Fruit fly (Drosophila melanogaster) whole organism, embryonic: Measurements from ENCODE around the gene Sec5.

Source experiments
- ATbp ChIP-seq: fragments of 200-800 bp; sonication (Bioruptor generic); optimal IDR thresholded peaks from 2 replicates; lab custom pipeline; 2017; ENCODE audit warnings: missing biosample characterization, mild to moderate bottlenecking, missing genetic modification characterization, missing genetic modification reagents
- Ada2b ChIP-seq: fragments of 200-800 bp; sonication (Bioruptor generic); IDR thresholded peaks from 2 replicates; pipeline ENCODE4 v1.3.6; 2022; ENCODE audit warnings: missing biosample characterization, missing genetic modification characterization
- BEAF-32 ChIP-seq: fragments of 200-800 bp; sonication (Bioruptor generic); optimal IDR thresholded peaks from 3 replicates; lab custom pipeline; 2017; ENCODE audit warnings: missing biosample characterization, missing genetic modification characterization, mild to moderate bottlenecking, moderate library complexity, missing genetic modification reagents
- Blimp-1 ChIP-seq: fragments of 200-800 bp; sonication (Bioruptor generic); optimal IDR thresholded peaks from 3 replicates; lab custom pipeline; 2018; ENCODE audit warnings: missing biosample characterization, missing genetic modification characterization, mild to moderate bottlenecking, moderate library complexity, missing genetic modification reagents
- CG1024 ChIP-seq: fragments of 200-800 bp; sonication (Bioruptor generic); IDR thresholded peaks from 2 replicates; pipeline ENCODE4 v1.3.6; 2022; ENCODE audit warnings: missing biosample characterization, missing genetic modification characterization
- CG11723 ChIP-seq: fragments of 200-800 bp; sonication (Bioruptor generic); optimal IDR thresholded peaks from 2 replicates; lab custom pipeline; 2017; ENCODE audit warnings: missing biosample characterization, mild to moderate bottlenecking, missing genetic modification characterization
- CG12071 ChIP-seq: fragments of 200-800 bp; sonication (Bioruptor generic); optimal IDR thresholded peaks from 3 replicates; lab custom pipeline; 2018; ENCODE audit warnings: missing biosample characterization, mild to moderate bottlenecking, missing genetic modification characterization
- CG12104 ChIP-seq: fragments of 200-800 bp; sonication (Bioruptor generic); optimal IDR thresholded peaks from 3 replicates; lab custom pipeline; 2016; ENCODE audit warnings: missing biosample characterization, missing genetic modification characterization
- CG12236 ChIP-seq: fragments of 200-800 bp; sonication (Bioruptor generic); optimal IDR thresholded peaks from 2 replicates; lab custom pipeline; 2016; ENCODE audit warnings: missing biosample characterization, missing genetic modification characterization
- CG13424 ChIP-seq: fragments of 200-800 bp; sonication (Bioruptor generic); optimal IDR thresholded peaks from 2 replicates; lab custom pipeline; 2019; ENCODE audit warnings: missing biosample characterization, mild to moderate bottlenecking, missing genetic modification characterization, moderate library complexity
- CG14965 ChIP-seq: fragments of 200-800 bp; sonication (Bioruptor generic); optimal IDR thresholded peaks from 2 replicates; lab custom pipeline; 2016; ENCODE audit warnings: missing biosample characterization, missing genetic modification characterization, borderline replicate concordance
- CG15073 ChIP-seq: fragments of 200-800 bp; sonication (Bioruptor generic); optimal IDR thresholded peaks from 2 replicates; lab custom pipeline; 2016; ENCODE audit warnings: missing biosample characterization, missing genetic modification characterization
- CG17912 ChIP-seq: fragments of 200-800 bp; sonication (Bioruptor generic); optimal IDR thresholded peaks from 2 replicates; lab custom pipeline; 2018; ENCODE audit warnings: missing biosample characterization, mild to moderate bottlenecking, missing genetic modification characterization
- CG1792 ChIP-seq: fragments of 200-800 bp; sonication (Bioruptor generic); optimal IDR thresholded peaks from 2 replicates; lab custom pipeline; 2016; ENCODE audit warnings: missing biosample characterization, missing genetic modification characterization
- CG18476 ChIP-seq: fragments of 200-800 bp; sonication (Bioruptor generic); optimal IDR thresholded peaks from 2 replicates; lab custom pipeline; 2016; ENCODE audit warnings: missing biosample characterization, mild to moderate bottlenecking, missing genetic modification characterization
- CG30020 ChIP-seq: fragments of 200-800 bp; optimal IDR thresholded peaks from 2 replicates; lab custom pipeline; 2019; ENCODE audit warnings: missing biosample characterization, mild to moderate bottlenecking, missing genetic modification characterization, moderate library complexity
- CG30403 ChIP-seq: fragments of 200-800 bp; sonication (Bioruptor generic); optimal IDR thresholded peaks from 3 replicates; lab custom pipeline; 2016; ENCODE audit warnings: missing biosample characterization, missing genetic modification characterization
- CG31365 ChIP-seq: fragments of 200-800 bp; sonication (Bioruptor generic); optimal IDR thresholded peaks from 2 replicates; lab custom pipeline; 2018; ENCODE audit warnings: missing biosample characterization, mild to moderate bottlenecking, missing genetic modification characterization
- CG31441 ChIP-seq: fragments of 200-800 bp; sonication (Bioruptor generic); IDR thresholded peaks from 2 replicates; pipeline ENCODE4 v1.3.6; 2022; ENCODE audit warnings: missing biosample characterization, missing genetic modification characterization
- CG3163 ChIP-seq: fragments of 200-800 bp; sonication (Bioruptor generic); optimal IDR thresholded peaks from 3 replicates; lab custom pipeline; 2016; ENCODE audit warnings: missing biosample characterization, missing genetic modification characterization
- CG34422 ChIP-seq: fragments of 200-800 bp; sonication (Bioruptor generic); IDR thresholded peaks from 3 replicates; pipeline ENCODE4 v1.3.6; 2022; ENCODE audit warnings: missing biosample characterization, missing genetic modification characterization
- CG3838 ChIP-seq: fragments of 200-800 bp; sonication (Bioruptor generic); optimal IDR thresholded peaks from 3 replicates; lab custom pipeline; 2016; ENCODE audit warnings: missing biosample characterization, missing genetic modification characterization
- CG4404 ChIP-seq: fragments of 200-800 bp; sonication (Bioruptor generic); IDR thresholded peaks from 2 replicates; pipeline ENCODE4 v1.3.6; 2022; ENCODE audit warnings: missing biosample characterization, missing genetic modification characterization
- CG4617 ChIP-seq: fragments of 200-800 bp; sonication (Bioruptor generic); optimal IDR thresholded peaks from 3 replicates; lab custom pipeline; 2016; ENCODE audit warnings: missing biosample characterization, missing genetic modification characterization, borderline replicate concordance
- CG4707 ChIP-seq: fragments of 200-800 bp; sonication (Bioruptor generic); optimal IDR thresholded peaks from 2 replicates; lab custom pipeline; 2018; ENCODE audit warnings: missing biosample characterization, mild to moderate bottlenecking, missing genetic modification characterization, moderate library complexity
- CG4730 ChIP-seq: fragments of 200-800 bp; sonication (Bioruptor generic); IDR thresholded peaks from 2 replicates; pipeline ENCODE4 v1.3.6; 2022; ENCODE audit warnings: missing biosample characterization, missing genetic modification characterization
- CG6765 ChIP-seq: fragments of 200-800 bp; sonication (Bioruptor generic); optimal IDR thresholded peaks from 3 replicates; lab custom pipeline; 2017; ENCODE audit warnings: missing biosample characterization, mild to moderate bottlenecking, missing genetic modification characterization
- CG6813 ChIP-seq: fragments of 200-800 bp; sonication (Bioruptor generic); optimal IDR thresholded peaks from 2 replicates; lab custom pipeline; 2017; ENCODE audit warnings: missing biosample characterization, missing genetic modification characterization, mild to moderate bottlenecking, moderate library complexity, missing genetic modification reagents
- CG8359 ChIP-seq: fragments of 200-800 bp; sonication (Bioruptor generic); optimal IDR thresholded peaks from 2 replicates; lab custom pipeline; 2017; ENCODE audit warnings: missing biosample characterization, mild to moderate bottlenecking, missing genetic modification characterization, borderline replicate concordance
- CrebB ChIP-seq: fragments of 200-800 bp; sonication (Bioruptor generic); optimal IDR thresholded peaks from 3 replicates; lab custom pipeline; 2018; ENCODE audit warnings: missing biosample characterization, mild to moderate bottlenecking, missing genetic modification characterization
- Elba2 ChIP-seq: fragments of 200-800 bp; sonication (Bioruptor generic); optimal IDR thresholded peaks from 3 replicates; lab custom pipeline; 2016; ENCODE audit warnings: missing biosample characterization, missing genetic modification characterization
- Ets97D ChIP-seq: fragments of 200-800 bp; sonication (Bioruptor generic); optimal IDR thresholded peaks from 3 replicates; lab custom pipeline; 2016; ENCODE audit warnings: missing biosample characterization, missing genetic modification characterization
- Hsf ChIP-seq: fragments of 200-800 bp; sonication (Bioruptor generic); optimal IDR thresholded peaks from 3 replicates; lab custom pipeline; 2016; ENCODE audit warnings: missing biosample characterization, missing genetic modification characterization
- Optix ChIP-seq: fragments of 200-800 bp; sonication (Bioruptor generic); IDR thresholded peaks from 3 replicates; pipeline ENCODE4 v1.3.6; 2022; ENCODE audit warnings: missing biosample characterization, missing genetic modification characterization
- Rfx ChIP-seq: fragments of 200-800 bp; sonication (Bioruptor generic); IDR thresholded peaks from 2 replicates; pipeline ENCODE4 v1.3.6; 2022; ENCODE audit warnings: missing biosample characterization, missing genetic modification characterization
- Trl ChIP-seq, 3 experiments: fragments of >200 bp in 2 of 3; fragments of 200-800 bp in 1 of 3; sonication (Bioruptor generic) in 1 of 3; optimal IDR thresholded peaks; 2 replicates in 1 of 3; 3 replicates in 2 of 3; lab custom pipeline; 2016 to 2017; ENCODE audit warnings: missing biosample characterization in 1 of 3, missing genetic modification characterization in 1 of 3
- bowl ChIP-seq: fragments of 200-800 bp; sonication (Bioruptor generic); IDR thresholded peaks from 2 replicates; pipeline ENCODE4 v1.3.6; 2022; ENCODE audit warnings: missing biosample characterization, missing genetic modification characterization
- cato ChIP-seq: fragments of 200-800 bp; sonication (Bioruptor generic); optimal IDR thresholded peaks from 2 replicates; lab custom pipeline; 2016; ENCODE audit warnings: missing biosample characterization, missing genetic modification characterization, borderline replicate concordance
- chinmo ChIP-seq: fragments of 200-800 bp; sonication (Bioruptor generic); IDR thresholded peaks from 4 replicates; pipeline ENCODE4 v1.3.6; 2022; ENCODE audit warnings: missing biosample characterization, missing genetic modification characterization; ENCODE audit not compliant: partially characterized antibody
- crol ChIP-seq: fragments of 200-800 bp; sonication (Bioruptor generic); IDR thresholded peaks from 2 replicates; pipeline ENCODE4 v1.3.6; 2022; ENCODE audit warnings: missing biosample characterization, missing genetic modification characterization
- dati ChIP-seq: fragments of 200-800 bp; sonication (Bioruptor generic); IDR thresholded peaks from 2 replicates; pipeline ENCODE4 v1.3.6; 2022; ENCODE audit warnings: missing biosample characterization, missing genetic modification characterization
- disco-r ChIP-seq: fragments of 200-800 bp; sonication (Bioruptor generic); optimal IDR thresholded peaks from 2 replicates; lab custom pipeline; 2016; ENCODE audit warnings: missing biosample characterization, missing genetic modification characterization
- dmrt11E ChIP-seq: fragments of 200-800 bp; sonication (Bioruptor generic); optimal IDR thresholded peaks from 3 replicates; lab custom pipeline; 2018; ENCODE audit warnings: missing biosample characterization, mild to moderate bottlenecking, missing genetic modification characterization, moderate library complexity
- dysf ChIP-seq: fragments of 200-800 bp; sonication (Bioruptor generic); IDR thresholded peaks from 3 replicates; pipeline ENCODE4 v1.3.6; 2022; ENCODE audit warnings: missing biosample characterization, missing genetic modification characterization
- emc ChIP-seq: fragments of 200-800 bp; sonication (Bioruptor generic); optimal IDR thresholded peaks from 2 replicates; lab custom pipeline; 2016; ENCODE audit warnings: missing biosample characterization, missing genetic modification characterization
- insv ChIP-seq, 2 experiments: fragments of 200-800 bp; sonication (Bioruptor generic); optimal IDR thresholded peaks; 3 replicates each; lab custom pipeline; 2016 to 2018; ENCODE audit warnings: missing biosample characterization in 2 of 2, missing genetic modification characterization in 2 of 2
- odd ChIP-seq: fragments of 200-800 bp; sonication (Bioruptor generic); optimal IDR thresholded peaks from 2 replicates; lab custom pipeline; 2017; ENCODE audit warnings: missing biosample characterization, mild to moderate bottlenecking, missing genetic modification characterization
- sima ChIP-seq: fragments of 200-800 bp; sonication (Bioruptor generic); optimal IDR thresholded peaks from 2 replicates; lab custom pipeline; 2016; ENCODE audit warnings: missing biosample characterization, missing genetic modification characterization
- sisA ChIP-seq: fragments of 200-800 bp; sonication (Bioruptor generic); IDR thresholded peaks from 2 replicates; pipeline ENCODE4 v1.3.6; 2022; ENCODE audit warnings: missing biosample characterization, missing genetic modification characterization
- zen2 ChIP-seq: fragments of 200-800 bp; sonication (Bioruptor generic); IDR thresholded peaks from 3 replicates; pipeline ENCODE4 v1.3.6; 2022; ENCODE audit warnings: missing biosample characterization, missing genetic modification characterization; ENCODE audit not compliant: partially characterized antibody

Gene Sec5

DNA sequence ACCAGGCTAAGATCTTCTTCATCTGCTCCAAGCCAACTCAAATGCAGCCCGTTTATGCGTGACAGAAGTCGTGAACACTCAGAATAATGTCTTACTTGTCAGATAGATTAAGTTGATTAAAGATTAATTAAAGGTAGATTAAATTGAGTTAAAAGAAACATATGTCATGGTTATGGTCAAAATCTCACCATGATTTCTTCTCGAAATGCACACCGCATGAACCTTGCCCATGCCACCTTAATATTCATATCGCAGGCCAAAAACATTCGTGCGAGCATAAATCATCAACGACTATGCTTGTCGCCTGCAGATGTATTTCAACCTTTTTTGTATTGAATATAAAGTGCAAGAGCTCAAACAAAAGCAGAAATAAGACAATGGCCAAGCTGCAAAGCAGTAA, 20.0 kb upstream of the Sec5 start (continued):
- TF ChIP-seq Trl (optimal IDR thresholded peaks at IDR 0.05; lab: Kevin White, UChicago) (no peak), Trl (GFP tag; optimal IDR thresholded peaks at IDR 0.05; lab: Kevin White, UChicago) (peak; percentile 22), Elba2 (no peak), ATbp (GFP tag; lab: Kevin White, UChicago) (peak; percentile 56), bowl (GFP tag; lab: Robert Waterston, UW) (peak; percentile 46; the same call in 1 of the 2 replicates), CG4707 (GFP tag; lab: Kevin White, UChicago) (peak; percentile 5), CG6765 (GFP tag; lab: Kevin White, UChicago) (no peak), CrebB (tag; lab: Kevin White, UChicago) (peak; percentile 50), CG4617 (GFP tag; lab: Kevin White, UChicago) (no peak), Blimp-1 (GFP tag; lab: Kevin White, UChicago) (peak; percentile 69), CG4730 (GFP tag; lab: Robert Waterston, UW) (0 out of 2 replicates have a peak, but pooled peaks have one; percentile 14), CG18476 (no peak), Ada2b (GFP tag; lab: Robert Waterston, UW) (peak; percentile 31), CG6813 (GFP tag; lab: Kevin White, UChicago) (peak; percentile 49), dmrt11E (tag; lab: Kevin White, UChicago) (peak; percentile 34), CG30020 (tag; lab: Kevin White, UChicago) (no peak), cato (GFP tag; lab: Kevin White, UChicago) (peak; percentile 3), CG8359 (GFP tag; lab: Kevin White, UChicago) (peak; percentile 32), CG34422 (GFP tag; lab: Robert Waterston, UW) (peak; percentile 67; the same call in 2 of the 3 replicates), crol (no peak), sisA (GFP tag; lab: Robert Waterston, UW) (0 out of 2 replicates have a peak, but pooled peaks have one; percentile 6), Ets97D (GFP tag; lab: Kevin White, UChicago) (no peak), emc (GFP tag; lab: Kevin White, UChicago) (no peak), CG13424 (peak; percentile 71), CG4404 (GFP tag; lab: Robert Waterston, UW) (no peak), CG30403 (peak; percentile 47), CG11723 (GFP tag; lab: Kevin White, UChicago) (no peak), CG31365 (tag; lab: Kevin White, UChicago) (peak; percentile 34), CG31441 (GFP tag; lab: Robert Waterston, UW) (peak; percentile 69), CG12071 (GFP tag; lab: Kevin White, UChicago) (peak; percentile 63), zen2 (GFP tag; lab: Robert Waterston, UW) (no peak), dati (GFP tag; lab: Robert Waterston, UW) (no peak), Hsf (no peak), sima (GFP tag; lab: Kevin White, UChicago) (no peak), CG1792 (GFP tag; lab: Kevin White, UChicago) (no peak), CG14965 (GFP tag; lab: Kevin White, UChicago) (no peak), dysf (peak; percentile 65), CG12236 (GFP tag; lab: Kevin White, UChicago) (no peak), chinmo (GFP tag; lab: Robert Waterston, UW) (no peak), disco-r (GFP tag; lab: Kevin White, UChicago) (no peak), CG3838 (GFP tag; lab: Kevin White, UChicago) (no peak), CG15073 (no peak), CG3163 (no peak), Optix (GFP tag; lab: Robert Waterston, UW) (peak; percentile 40; the same call in 1 of the 3 replicates), CG1024 (GFP tag; lab: Robert Waterston, UW) (0 out of 2 replicates have a peak, but pooled peaks have one; percentile 41), CG12104 (GFP tag; lab: Kevin White, UChicago) (peak; percentile 0), BEAF-32 (GFP tag; lab: Kevin White, UChicago) (no peak), insv (GFP tag; optimal IDR thresholded peaks at IDR 0.05; lab: Kevin White, UChicago) (no peak), Rfx (GFP tag; lab: Robert Waterston, UW) (no peak), CG17912 (GFP tag; lab: Kevin White, UChicago) (no peak), odd (GFP tag; lab: Kevin White, UChicago) (peak; percentile 33)
